Worm (Caenorhabditis elegans): Measurements from ENCODE around the gene daf-1.

The daf-1 gene

DNA sequence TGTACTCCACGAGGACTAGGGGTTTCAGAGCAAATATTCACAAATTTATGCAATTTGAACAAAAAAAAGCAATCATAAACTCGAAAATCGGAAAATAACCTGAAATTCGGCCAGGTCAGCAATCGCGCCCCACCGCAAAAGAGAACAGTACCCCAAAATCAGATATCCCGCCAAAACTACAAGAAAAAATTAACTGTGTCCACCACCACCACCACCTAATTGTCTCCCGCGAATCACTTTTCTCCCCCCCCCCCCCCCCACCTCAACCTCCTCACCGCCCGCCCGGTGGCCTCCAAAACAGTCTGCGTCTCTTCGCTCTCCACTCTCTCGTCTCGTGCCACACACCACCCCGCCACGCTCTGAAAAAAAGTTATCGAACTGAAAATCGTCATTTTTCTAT is 3.7 kb upstream of the daf-1 start:
- TF ChIP-seq elt-2 (tag; optimal IDR thresholded peaks at IDR 0.05), result peak; percentile 21
- peak; percentile 22 for TF ChIP-seq ceh-19 (GFP tag; optimal IDR thresholded peaks at IDR 0.05)
- no peak for TF ChIP-seq ceh-34 (tag; optimal IDR thresholded peaks at IDR 0.05)

DNA sequence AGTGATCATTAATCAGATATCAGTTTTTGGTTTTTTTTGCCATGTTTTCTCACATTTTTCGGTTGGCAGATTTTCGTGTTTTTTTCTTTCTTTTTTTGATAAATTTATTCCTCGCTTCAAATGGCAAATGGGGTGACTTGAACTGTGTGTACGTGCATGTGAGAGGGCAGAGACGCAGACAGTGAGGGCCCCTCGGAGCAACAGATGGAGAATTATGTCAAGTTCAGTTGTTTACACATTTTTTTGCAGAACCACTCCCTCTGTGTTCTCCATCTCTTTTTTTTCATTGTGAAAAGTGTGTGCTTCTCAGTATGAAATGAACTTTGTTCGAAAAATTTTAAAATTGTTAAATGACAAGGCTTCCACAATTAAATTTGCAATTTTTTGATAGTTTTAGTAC is 2.1 kb upstream of the daf-1 start:
- TF ChIP-seq eyg-1 (tag; optimal IDR thresholded peaks at IDR 0.05) (no peak), hlh-13 (GFP tag; optimal IDR thresholded peaks at IDR 0.05) (no peak), ztf-16 (tag; optimal IDR thresholded peaks at IDR 0.05) (no peak), ttx-3 (tag; optimal IDR thresholded peaks at IDR 0.05) (no peak), hlh-15 (tag; optimal IDR thresholded peaks at IDR 0.05) (no peak), sox-4 (tag; optimal IDR thresholded peaks at IDR 0.05) (no peak), nhr-232 (tag; optimal IDR thresholded peaks at IDR 0.05) (no peak), dmd-4 (tag; optimal IDR thresholded peaks at IDR 0.05; ENCODE audit: borderline replicate concordance) (no peak), ets-4 (tag; optimal IDR thresholded peaks at IDR 0.05) (no peak), ceh-6 (GFP tag; optimal IDR thresholded peaks at IDR 0.05) (no peak), ceh-48 (tag; optimal IDR thresholded peaks at IDR 0.05) (no peak), ceh-14 (tag; optimal IDR thresholded peaks at IDR 0.05) (no peak), hlh-30 (tag; optimal IDR thresholded peaks at IDR 0.05; ENCODE audit: insufficient read depth) (no peak)

DNA sequence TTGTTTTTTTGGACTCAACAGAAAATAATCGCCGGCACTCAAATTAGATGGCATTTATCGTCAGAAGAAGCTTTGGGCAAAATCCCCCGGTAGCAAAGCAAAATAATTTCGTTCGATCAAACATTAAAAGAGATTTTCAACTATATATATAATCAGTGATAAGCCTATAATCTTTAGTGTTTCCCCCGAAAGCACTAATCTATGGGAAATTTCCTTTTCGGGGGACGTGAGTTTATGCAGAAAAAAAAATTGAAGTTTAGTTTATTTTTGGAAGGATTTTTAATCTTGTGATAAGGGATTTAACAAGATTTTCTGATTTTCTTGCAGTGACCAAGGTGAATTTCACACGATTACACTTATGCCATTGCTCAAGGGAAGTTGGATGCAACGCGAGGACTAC is 1.8 kb downstream of the daf-1 start:
- TF ChIP-seq pat-9 (tag; optimal IDR thresholded peaks at IDR 0.05), result no peak
- TF ChIP-seq zip-5 (tag; optimal IDR thresholded peaks at IDR 0.05), result no peak
- TF ChIP-seq dmd-4 (tag; optimal IDR thresholded peaks at IDR 0.05; ENCODE audit: borderline replicate concordance), result no peak
- TF ChIP-seq mec-3 (tag; optimal IDR thresholded peaks at IDR 0.05; ENCODE audit: borderline replicate concordance), result no peak
- no peak for TF ChIP-seq C38D4.7 (GFP tag; optimal IDR thresholded peaks at IDR 0.05)
- no peak for TF ChIP-seq pha-4 (tag; optimal IDR thresholded peaks at IDR 0.05)
- no peak for TF ChIP-seq ztf-16 (tag; optimal IDR thresholded peaks at IDR 0.05)
- no peak for TF ChIP-seq C08G9.2 (tag; optimal IDR thresholded peaks at IDR 0.05)
- TF ChIP-seq ceh-22 (tag; optimal IDR thresholded peaks at IDR 0.05), result no peak
- no peak for TF ChIP-seq ceh-45 (GFP tag; IDR thresholded peaks at IDR 0.05)
- no peak for TF ChIP-seq ttx-3 (tag; optimal IDR thresholded peaks at IDR 0.05)
- TF ChIP-seq hlh-8 (tag; optimal IDR thresholded peaks at IDR 0.05), result no peak
- TF ChIP-seq ceh-18 (tag; optimal IDR thresholded peaks at IDR 0.05), result no peak
- TF ChIP-seq Y22D7AL.16 (tag; optimal IDR thresholded peaks at IDR 0.05), result no peak
- no peak for TF ChIP-seq fkh-6 (tag; optimal IDR thresholded peaks at IDR 0.05)
- TF ChIP-seq elt-2 (tag; optimal IDR thresholded peaks at IDR 0.05), result no peak
- TF ChIP-seq nfya-1 (tag; optimal IDR thresholded peaks at IDR 0.05), result no peak
- TF ChIP-seq madf-2 (tag; optimal IDR thresholded peaks at IDR 0.05), result no peak
- no peak for TF ChIP-seq fax-1 (tag; optimal IDR thresholded peaks at IDR 0.05)
- no peak for TF ChIP-seq ceh-2 (tag; optimal IDR thresholded peaks at IDR 0.05)

DNA sequence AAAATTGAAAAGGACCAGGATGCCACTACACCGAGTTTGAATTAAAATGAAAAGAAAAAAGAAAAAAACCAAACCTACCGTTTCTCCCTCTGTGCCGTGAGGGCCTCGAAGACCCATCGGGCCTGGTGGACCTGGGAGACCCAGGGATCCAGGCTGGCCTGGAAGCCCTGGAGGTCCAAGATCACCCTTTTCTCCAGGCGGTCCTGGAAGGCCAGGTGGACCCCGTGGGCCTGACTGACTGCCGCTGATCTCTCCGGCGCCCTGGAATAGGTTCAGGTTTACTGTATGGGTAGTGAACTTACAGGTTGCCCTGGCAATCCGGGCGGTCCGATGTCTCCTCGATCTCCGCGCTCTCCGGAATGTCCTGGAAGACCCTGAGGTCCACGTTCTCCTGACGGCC is 7.4 kb downstream of the daf-1 start:
- TF ChIP-seq mec-3 (tag; optimal IDR thresholded peaks at IDR 0.05; ENCODE audit: borderline replicate concordance), result peak; percentile 37
- TF ChIP-seq hlh-15 (tag; optimal IDR thresholded peaks at IDR 0.05), result no peak

DNA sequence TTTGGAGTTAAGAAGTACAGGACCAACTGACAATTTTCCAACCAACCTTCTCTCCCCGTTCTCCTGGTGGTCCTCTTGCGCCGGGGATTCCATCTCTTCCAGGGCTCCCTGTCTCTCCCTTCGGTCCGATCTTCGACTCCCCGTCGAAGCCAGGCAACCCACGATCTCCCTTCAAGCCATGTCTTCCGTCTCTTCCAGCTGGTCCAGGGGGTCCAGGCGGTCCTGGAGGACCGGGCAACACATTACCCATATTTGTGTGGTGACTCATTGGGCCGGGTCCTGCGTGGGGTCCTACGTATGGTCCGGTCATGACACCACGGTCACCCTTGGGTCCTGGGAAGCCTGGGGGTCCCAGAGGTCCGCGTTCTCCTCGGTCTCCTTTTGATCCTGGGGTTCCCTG is 8.8 kb downstream of the daf-1 start:
- TF ChIP-seq nhr-11 (tag; optimal IDR thresholded peaks at IDR 0.05), result no peak
- peak; percentile 35 for TF ChIP-seq C08G9.2 (tag; optimal IDR thresholded peaks at IDR 0.05)
- TF ChIP-seq syd-9 (tag; optimal IDR thresholded peaks at IDR 0.05), result no peak
- no peak for TF ChIP-seq T23F11.4 (GFP tag; optimal IDR thresholded peaks at IDR 0.05)
